Worm (Caenorhabditis elegans): ENCODE data around the gene mib-1.

mib-1 gene

ce11 chrIII:11283648-11284047 is 6.8 kb downstream of the mib-1 start:
- no peak for TF ChIP-seq flt-1 (GFP tag; IDR thresholded peaks at IDR 0.05)
- TF ChIP-seq ama-1 (optimal IDR thresholded peaks at IDR 0.05): no peak
- no peak for TF ChIP-seq scrt-1 (GFP tag; IDR thresholded peaks at IDR 0.05)
- TF ChIP-seq hnd-1 (tag; optimal IDR thresholded peaks at IDR 0.05): no peak
- TF ChIP-seq hmbx-1 (tag; optimal IDR thresholded peaks at IDR 0.05): no peak
- TF ChIP-seq tbx-11 (GFP tag; IDR thresholded peaks at IDR 0.05): no peak

ce11 chrIII:11279954-11280353 is 10.5 kb downstream of the mib-1 start:
- no peak for TF ChIP-seq scrt-1 (GFP tag; IDR thresholded peaks at IDR 0.05)
- no peak for TF ChIP-seq sea-1 (GFP tag; conservative IDR thresholded peaks at IDR 0.05)
- TF ChIP-seq flt-1 (GFP tag; IDR thresholded peaks at IDR 0.05): no peak
- TF ChIP-seq hnd-1 (tag; optimal IDR thresholded peaks at IDR 0.05): no peak
- no peak for TF ChIP-seq tbx-37 (GFP tag; conservative IDR thresholded peaks at IDR 0.05)
- TF ChIP-seq ets-7 (tag; optimal IDR thresholded peaks at IDR 0.05): no peak
- TF ChIP-seq tbx-11 (GFP tag; IDR thresholded peaks at IDR 0.05): no peak
- TF ChIP-seq pes-1 (GFP tag; IDR thresholded peaks at IDR 0.05): no peak
- TF ChIP-seq ama-1 (optimal IDR thresholded peaks at IDR 0.05): no peak
- TF ChIP-seq aly-1 (tag; optimal IDR thresholded peaks at IDR 0.05): no peak
- TF ChIP-seq tra-4 (tag; optimal IDR thresholded peaks at IDR 0.05): no peak
- no peak for TF ChIP-seq hmg-4 (GFP tag; optimal IDR thresholded peaks at IDR 0.05)
- TF ChIP-seq ceh-13 (GFP tag; optimal IDR thresholded peaks at IDR 0.05): no peak
- no peak for TF ChIP-seq hmbx-1 (tag; optimal IDR thresholded peaks at IDR 0.05)
- no peak for TF ChIP-seq B0310.2 (tag; optimal IDR thresholded peaks at IDR 0.05)
- no peak for TF ChIP-seq ceh-36 (tag; optimal IDR thresholded peaks at IDR 0.05)
- TF ChIP-seq F13C5.2 (tag; optimal IDR thresholded peaks at IDR 0.05): no peak

ce11 chrIII:11278817-11279216 is 11.7 kb downstream of the mib-1 start, which contains the start of gene Y47D3A.21:
Gene Y47D3A.21 (minus strand): TSS chrIII:11278917.
- TF ChIP-seq sea-1 (GFP tag; conservative IDR thresholded peaks at IDR 0.05) (no peak), B0310.2 (tag; optimal IDR thresholded peaks at IDR 0.05) (no peak), flt-1 (GFP tag; IDR thresholded peaks at IDR 0.05) (no peak), ceh-13 (GFP tag; optimal IDR thresholded peaks at IDR 0.05) (no peak), hmg-4 (GFP tag; optimal IDR thresholded peaks at IDR 0.05) (no peak), ama-1 (optimal IDR thresholded peaks at IDR 0.05) (no peak), tra-4 (tag; optimal IDR thresholded peaks at IDR 0.05) (no peak), ets-7 (tag; optimal IDR thresholded peaks at IDR 0.05) (no peak), aly-1 (tag; optimal IDR thresholded peaks at IDR 0.05) (no peak), tbx-11 (GFP tag; IDR thresholded peaks at IDR 0.05) (no peak), hnd-1 (tag; optimal IDR thresholded peaks at IDR 0.05) (no peak), pes-1 (GFP tag; IDR thresholded peaks at IDR 0.05) (no peak), scrt-1 (GFP tag; IDR thresholded peaks at IDR 0.05) (no peak), F13C5.2 (tag; optimal IDR thresholded peaks at IDR 0.05) (no peak), hmbx-1 (tag; optimal IDR thresholded peaks at IDR 0.05) (no peak), tbx-37 (GFP tag; conservative IDR thresholded peaks at IDR 0.05) (no peak)

ce11 chrIII:11274590-11275116 is 15.8 kb downstream of the mib-1 start, which contains the start of gene Y47D3A.20:
Gene Y47D3A.20 (plus strand): TSS chrIII:11275066.
- no peak for TF ChIP-seq hmbx-1 (tag; optimal IDR thresholded peaks at IDR 0.05)
- TF ChIP-seq ceh-36 (tag; optimal IDR thresholded peaks at IDR 0.05): no peak
- TF ChIP-seq pes-1 (GFP tag; IDR thresholded peaks at IDR 0.05): no peak
- no peak for TF ChIP-seq scrt-1 (GFP tag; IDR thresholded peaks at IDR 0.05)
- TF ChIP-seq F13C5.2 (tag; optimal IDR thresholded peaks at IDR 0.05): no peak
- no peak for TF ChIP-seq B0310.2 (tag; optimal IDR thresholded peaks at IDR 0.05)

- TF ChIP-seq tbx-37 (GFP tag; conservative IDR thresholded peaks at IDR 0.05) (no peak), hmbx-1 (tag; optimal IDR thresholded peaks at IDR 0.05) (no peak), B0310.2 (tag; optimal IDR thresholded peaks at IDR 0.05) (no peak)
Measured at ce11 chrIII:11270795-11271194, 19.7 kb downstream of the mib-1 start, which contains the start of gene obr-1. Gene obr-1 (minus strand): TSS chrIII:11270895.

ce11 chrIII:11269206-11269605 is 21.3 kb downstream of the mib-1 start:
- no peak for TF ChIP-seq ama-1 (optimal IDR thresholded peaks at IDR 0.05)
- no peak for TF ChIP-seq F13C5.2 (tag; optimal IDR thresholded peaks at IDR 0.05)
- no peak for TF ChIP-seq tbx-37 (GFP tag; conservative IDR thresholded peaks at IDR 0.05)
- TF ChIP-seq aly-1 (tag; optimal IDR thresholded peaks at IDR 0.05): no peak
- no peak for TF ChIP-seq tra-4 (tag; optimal IDR thresholded peaks at IDR 0.05)
- TF ChIP-seq B0310.2 (tag; optimal IDR thresholded peaks at IDR 0.05): no peak
- no peak for TF ChIP-seq tbx-11 (GFP tag; IDR thresholded peaks at IDR 0.05)
- TF ChIP-seq flt-1 (GFP tag; IDR thresholded peaks at IDR 0.05): no peak
- TF ChIP-seq hnd-1 (tag; optimal IDR thresholded peaks at IDR 0.05): no peak
- TF ChIP-seq hmg-4 (GFP tag; optimal IDR thresholded peaks at IDR 0.05): no peak
- TF ChIP-seq sea-1 (GFP tag; conservative IDR thresholded peaks at IDR 0.05): no peak
- TF ChIP-seq hmbx-1 (tag; optimal IDR thresholded peaks at IDR 0.05): no peak
- no peak for TF ChIP-seq ceh-13 (GFP tag; optimal IDR thresholded peaks at IDR 0.05)
- no peak for TF ChIP-seq scrt-1 (GFP tag; IDR thresholded peaks at IDR 0.05)
- TF ChIP-seq ets-7 (tag; optimal IDR thresholded peaks at IDR 0.05): no peak
- no peak for TF ChIP-seq pes-1 (GFP tag; IDR thresholded peaks at IDR 0.05)

ce11 chrIII:11268532-11268931 is 21.9 kb downstream of the mib-1 start:
- no peak for TF ChIP-seq scrt-1 (GFP tag; IDR thresholded peaks at IDR 0.05)
- no peak for TF ChIP-seq B0310.2 (tag; optimal IDR thresholded peaks at IDR 0.05)
- no peak for TF ChIP-seq pes-1 (GFP tag; IDR thresholded peaks at IDR 0.05)
- no peak for TF ChIP-seq aly-1 (tag; optimal IDR thresholded peaks at IDR 0.05)
- no peak for TF ChIP-seq ceh-13 (GFP tag; optimal IDR thresholded peaks at IDR 0.05)
- no peak for TF ChIP-seq hnd-1 (tag; optimal IDR thresholded peaks at IDR 0.05)
- TF ChIP-seq ets-7 (tag; optimal IDR thresholded peaks at IDR 0.05): no peak
- no peak for TF ChIP-seq ama-1 (optimal IDR thresholded peaks at IDR 0.05)
- TF ChIP-seq tbx-37 (GFP tag; conservative IDR thresholded peaks at IDR 0.05): no peak
- no peak for TF ChIP-seq flt-1 (GFP tag; IDR thresholded peaks at IDR 0.05)
- no peak for TF ChIP-seq hmg-4 (GFP tag; optimal IDR thresholded peaks at IDR 0.05)
- no peak for TF ChIP-seq tbx-11 (GFP tag; IDR thresholded peaks at IDR 0.05)
- TF ChIP-seq tra-4 (tag; optimal IDR thresholded peaks at IDR 0.05): no peak
- TF ChIP-seq ceh-36 (tag; optimal IDR thresholded peaks at IDR 0.05): no peak
- no peak for TF ChIP-seq sea-1 (GFP tag; conservative IDR thresholded peaks at IDR 0.05)
- TF ChIP-seq F13C5.2 (tag; optimal IDR thresholded peaks at IDR 0.05): no peak

All from whole organism, early embryonic.